Worm (Caenorhabditis elegans) whole organism, L4/young adult: ENCODE measurements around the gene Y110A2AL.2.
A peak's percentile ranks its signal among the peaks of the same experiment; 100 is the strongest.

Experiments
- W03F9.2 ChIP-seq: fragments of 150-350 bp; optimal IDR thresholded peaks from 2 replicates; lab custom pipeline; 2014; ENCODE audit warnings: missing biosample characterization, missing genetic modification characterization
- dao-5 ChIP-seq: sonication (generic microtip); optimal IDR thresholded peaks from 2 replicates; lab custom pipeline; 2016; ENCODE audit warnings: missing genotype, missing genetic modification characterization, moderate library complexity, missing compliant biosample characterization
- him-1 ChIP-seq: sonication (generic microtip); optimal IDR thresholded peaks from 2 replicates; lab custom pipeline; 2016; ENCODE audit warnings: missing genotype, missing genetic modification reagents, missing genetic modification characterization, missing compliant biosample characterization

The Y110A2AL.2 gene

ce11 chrII:2900248-2900647, 32.4 kb downstream of the Y110A2AL.2 start, which contains the start of gene ubc-26:
ubc-26 (minus strand) TSS chrII:2900348.
- TF ChIP-seq W03F9.2 (tag; lab: Kevin White, UChicago) = no peak
- no peak for TF ChIP-seq him-1 (tag; lab: Kevin White, UChicago)
- no peak for TF ChIP-seq dao-5

DNA sequence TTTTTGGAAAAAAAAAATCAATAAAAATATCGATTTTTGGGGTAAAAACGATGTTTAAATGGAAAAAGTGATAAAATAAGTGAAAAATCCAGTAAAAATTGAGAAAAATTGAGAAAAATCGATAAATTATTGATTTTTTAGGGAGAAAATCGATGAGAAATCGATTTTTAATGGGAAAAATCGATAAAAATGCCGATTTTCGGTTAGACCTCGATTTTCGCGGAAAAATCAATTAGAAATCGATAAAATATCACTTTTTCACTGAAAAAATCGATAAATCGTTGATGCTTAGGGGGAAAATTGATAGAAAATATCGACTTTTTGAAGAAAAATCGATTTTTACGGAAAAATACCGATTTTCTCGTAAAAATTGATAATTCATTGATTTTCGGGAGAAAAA, 33.4 kb downstream of the Y110A2AL.2 start:
- no peak for TF ChIP-seq dao-5
- TF ChIP-seq him-1 (tag; lab: Kevin White, UChicago) = no peak
- no peak for TF ChIP-seq W03F9.2 (tag; lab: Kevin White, UChicago)

ce11 chrII:2903748-2904147, 35.9 kb downstream of the Y110A2AL.2 start:
- TF ChIP-seq dao-5 = no peak
- TF ChIP-seq him-1 (tag; lab: Kevin White, UChicago) = no peak
- no peak for TF ChIP-seq W03F9.2 (tag; lab: Kevin White, UChicago)

DNA sequence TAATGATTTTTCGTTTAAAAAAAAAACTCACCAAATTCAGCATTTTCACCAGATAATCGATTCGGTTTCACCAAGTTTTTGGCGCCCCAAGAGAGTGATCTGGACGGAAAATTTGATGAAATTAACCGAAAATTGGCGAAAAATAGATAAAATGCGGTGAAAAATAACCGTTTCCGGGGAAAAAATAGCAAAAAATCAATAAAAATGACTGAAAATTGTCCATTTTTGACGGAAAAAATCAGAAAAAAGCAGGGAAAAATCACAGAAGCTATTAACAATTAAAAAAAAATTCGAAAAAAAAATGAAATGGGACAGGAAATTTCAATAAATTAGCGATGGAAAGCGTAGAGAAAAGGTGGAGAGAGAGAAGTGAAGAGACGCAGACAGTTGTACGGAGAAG, 45.7 kb downstream of the Y110A2AL.2 start, which contains the start of gene ubc-15:
Gene ubc-15, minus strand, starts transcription at position 101 of the 400 bp plus-strand sequence.
- TF ChIP-seq W03F9.2 (tag; lab: Kevin White, UChicago) (no peak), him-1 (tag; lab: Kevin White, UChicago) (no peak), dao-5 (no peak)

DNA sequence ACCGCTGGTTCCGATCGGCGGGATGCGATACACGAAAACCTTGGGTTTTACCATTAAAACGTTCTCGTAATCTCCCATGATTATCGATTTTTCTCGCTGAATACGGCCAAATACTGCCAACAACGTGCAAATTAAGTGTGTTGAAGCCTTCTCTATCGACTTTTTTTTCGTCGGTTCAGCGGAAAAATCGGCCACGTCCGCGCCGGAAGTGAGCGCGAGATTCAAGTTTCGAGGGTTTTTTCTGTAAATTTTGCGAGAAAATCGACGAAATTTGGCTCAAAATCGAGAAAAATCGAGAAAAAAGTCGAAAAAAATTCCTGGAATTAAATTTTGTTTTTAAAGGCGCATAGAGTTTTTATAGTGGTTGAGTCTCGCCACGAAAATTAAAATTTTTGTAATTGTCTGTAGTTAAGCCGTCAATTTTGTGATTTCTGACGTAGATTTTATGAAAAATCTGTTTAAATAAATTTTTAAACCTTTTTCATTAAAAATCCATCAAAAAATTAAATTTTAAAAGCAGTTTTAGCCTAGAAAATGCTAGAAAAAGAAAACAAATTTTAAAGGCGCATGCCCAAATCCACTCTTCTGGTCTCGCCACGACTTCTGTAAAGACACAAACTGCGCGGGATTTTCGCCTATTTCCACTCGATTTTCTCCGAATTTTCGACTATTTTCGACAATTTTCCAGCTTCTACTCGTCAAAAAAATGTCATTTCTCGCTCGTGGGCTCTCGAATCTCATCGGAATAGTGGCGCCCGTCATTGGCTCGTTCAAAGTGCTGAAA, 51.5 kb downstream of the Y110A2AL.2 start, which contains the start of the genes ncap-1 and Y110A2AR.1:
Gene ncap-1, minus strand, starts transcription at position 241 of the 784 bp plus-strand sequence.
Gene Y110A2AR.1, plus strand, starts transcription at position 637 of the 784 bp plus-strand sequence.
- TF ChIP-seq W03F9.2 (tag; lab: Kevin White, UChicago) = peak; percentile 36
- TF ChIP-seq dao-5 = no peak
- TF ChIP-seq him-1 (tag; lab: Kevin White, UChicago) = no peak

ce11 chrII:2920234-2920633, 52.4 kb downstream of the Y110A2AL.2 start:
- TF ChIP-seq W03F9.2 (tag; lab: Kevin White, UChicago) = no peak
- no peak for TF ChIP-seq dao-5
